Worm (Caenorhabditis elegans) whole organism, L3 larva: ENCODE results near the gene fbxb-42.

Source experiments
- egl-27 ChIP-seq: sonication (generic microtip); optimal IDR thresholded peaks from 4 replicates; lab custom pipeline; 2017; ENCODE audit warnings: missing biosample characterization, missing genetic modification reagents, missing genetic modification characterization
- jun-1 ChIP-seq: fragments of 150-350 bp; optimal IDR thresholded peaks from 2 replicates; lab custom pipeline; 2014; ENCODE audit warnings: missing biosample characterization, missing genetic modification reagents, missing genetic modification characterization
- lin-39 ChIP-seq: fragments of 150-350 bp; optimal IDR thresholded peaks from 2 replicates; lab custom pipeline; 2018; ENCODE audit warnings: missing biosample characterization, missing genetic modification reagents, missing genetic modification characterization
- nhr-12 ChIP-seq: fragments of 150-350 bp; optimal IDR thresholded peaks from 2 replicates; lab custom pipeline; 2014; ENCODE audit warnings: missing biosample characterization, missing genetic modification characterization
- nhr-237 ChIP-seq: fragments of 150-350 bp; optimal IDR thresholded peaks from 2 replicates; lab custom pipeline; 2014; ENCODE audit warnings: missing biosample characterization, missing genetic modification characterization
- nhr-76 ChIP-seq: fragments of 150-350 bp; sonication (generic microtip); optimal IDR thresholded peaks from 5 replicates; lab custom pipeline; 2014; ENCODE audit warnings: missing biosample characterization, missing genetic modification characterization
- pha-4 ChIP-seq: fragments of 150-350 bp; optimal IDR thresholded peaks from 2 replicates; lab custom pipeline; 2014; ENCODE audit warnings: missing biosample characterization, missing genetic modification reagents, missing genetic modification characterization
- sea-2 ChIP-seq: fragments of 150-350 bp; sonication (generic microtip); optimal IDR thresholded peaks from 4 replicates; lab custom pipeline; 2014; ENCODE audit warnings: missing biosample characterization, missing genetic modification reagents, missing genetic modification characterization
- unc-39 ChIP-seq: sonication (generic microtip); optimal IDR thresholded peaks from 4 replicates; lab custom pipeline; 2017; ENCODE audit warnings: missing biosample characterization, missing genetic modification characterization
- unc-62 ChIP-seq: fragments of 150-350 bp; sonication (generic microtip); optimal IDR thresholded peaks from 4 replicates; lab custom pipeline; 2014; ENCODE audit warnings: missing biosample characterization, missing genetic modification reagents, missing genetic modification characterization

DNA sequence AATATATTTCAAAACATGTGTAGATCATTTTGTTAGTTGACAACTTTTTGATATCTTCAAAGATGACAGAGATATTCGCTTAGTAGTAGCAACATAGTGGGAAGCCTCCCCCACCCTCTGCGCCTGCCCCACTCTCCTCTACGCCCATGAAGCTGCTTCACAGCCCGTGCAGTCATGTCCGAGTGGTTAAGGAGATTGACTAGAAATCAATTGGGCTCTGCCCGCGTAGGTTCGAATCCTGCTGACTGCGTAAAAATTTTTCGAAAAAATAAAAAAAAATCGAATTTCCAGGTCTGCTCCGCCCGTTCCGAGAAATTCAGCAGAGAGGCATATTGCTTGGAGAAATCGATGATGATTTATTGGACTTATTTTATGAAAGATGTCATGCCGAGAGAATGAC is 17.6 kb upstream of the fbxb-42 start:
- TF ChIP-seq nhr-76 (tag; lab: Kevin White, UChicago) (no peak), lin-39 (peak; percentile 11), nhr-237 (tag; lab: Kevin White, UChicago) (no peak), jun-1 (tag; lab: Kevin White, UChicago) (no peak), nhr-12 (tag; lab: Kevin White, UChicago) (no peak), egl-27 (no peak), sea-2 (GFP tag; lab: Kevin White, UChicago) (no peak), unc-62 (GFP tag; lab: Kevin White, UChicago) (no peak), pha-4 (tag; lab: Kevin White, UChicago) (peak; percentile 6), unc-39 (tag; lab: Kevin White, UChicago) (no peak)
